Worm (Caenorhabditis elegans) whole organism, L4 larva: ENCODE data around the gene W06G6.10.

ENCODE experiments used
- mdl-1 ChIP-seq, 2 experiments: fragments of 150-350 bp in 1 of 2; sonication (generic microtip) in 1 of 2; optimal IDR thresholded peaks; 2 replicates each; lab custom pipeline; 2014 to 2017; ENCODE audit warnings: missing biosample characterization in 2 of 2, missing genetic modification characterization in 2 of 2
- nhr-11 ChIP-seq: fragments of 150-350 bp; optimal IDR thresholded peaks from 2 replicates; lab custom pipeline; 2014; ENCODE audit warnings: missing biosample characterization, missing genetic modification characterization
- skn-1 ChIP-seq: fragments of 150-350 bp; optimal IDR thresholded peaks from 2 replicates; lab custom pipeline; 2014; ENCODE audit warnings: missing biosample characterization, missing genetic modification characterization
- spr-3 ChIP-seq: fragments of 200-800 bp; sonication (Bioruptor generic); optimal IDR thresholded peaks from 2 replicates; lab custom pipeline; 2018; ENCODE audit warnings: mild to moderate bottlenecking, missing genetic modification characterization, missing compliant biosample characterization
- unc-39 ChIP-seq: sonication (generic microtip); optimal IDR thresholded peaks from 2 replicates; lab custom pipeline; 2017; ENCODE audit warnings: missing biosample characterization, missing genetic modification characterization

ce11 chrV:16638204-16638603 lies 8.8 kb downstream of the W06G6.10 start, which contains the start of gene srw-76:
- TF ChIP-seq skn-1 = no peak
- no peak for TF ChIP-seq mdl-1 (tag; optimal IDR thresholded peaks at IDR 0.05; lab: Kevin White, UChicago)
- no peak for TF ChIP-seq unc-39
- TF ChIP-seq spr-3 (GFP tag; lab: Kevin White, UChicago) = no peak
- no peak for TF ChIP-seq nhr-11 (tag; lab: Kevin White, UChicago)
